Fruit fly (Drosophila melanogaster) whole organism, embryonic: Measurements from ENCODE around the gene nerfin-2.
A peak's percentile ranks its signal among the peaks of the same experiment; 100 is the strongest.

Source experiments
- CG12744 ChIP-seq: fragments of 200-800 bp; sonication (Bioruptor generic); optimal IDR thresholded peaks from 2 replicates; lab custom pipeline; 2016; ENCODE audit warnings: missing biosample characterization, missing genetic modification characterization
- CG13287 ChIP-seq: fragments of 200-800 bp; sonication (Bioruptor generic); IDR thresholded peaks from 2 replicates; pipeline ENCODE4 v1.3.6; 2022; ENCODE audit warnings: missing biosample characterization, missing genetic modification characterization; ENCODE audit not compliant: partially characterized antibody
- CG14965 ChIP-seq: fragments of 200-800 bp; sonication (Bioruptor generic); optimal IDR thresholded peaks from 2 replicates; lab custom pipeline; 2016; ENCODE audit warnings: missing biosample characterization, missing genetic modification characterization, borderline replicate concordance
- CG15073 ChIP-seq: fragments of 200-800 bp; sonication (Bioruptor generic); optimal IDR thresholded peaks from 2 replicates; lab custom pipeline; 2016; ENCODE audit warnings: missing biosample characterization, missing genetic modification characterization
- CG1602 ChIP-seq: fragments of 200-800 bp; sonication (Bioruptor generic); optimal IDR thresholded peaks from 3 replicates; lab custom pipeline; 2016; ENCODE audit warnings: missing biosample characterization, missing genetic modification characterization
- CG17328 ChIP-seq: fragments of 200-800 bp; sonication (Bioruptor generic); IDR thresholded peaks from 2 replicates; pipeline ENCODE4 v1.3.6; 2022; ENCODE audit warnings: missing biosample characterization, missing genetic modification characterization
- CG2202 ChIP-seq: fragments of 200-800 bp; sonication (Bioruptor generic); optimal IDR thresholded peaks from 2 replicates; lab custom pipeline; 2018; ENCODE audit warnings: missing biosample characterization, mild to moderate bottlenecking, missing genetic modification characterization
- CG30403 ChIP-seq: fragments of 200-800 bp; sonication (Bioruptor generic); optimal IDR thresholded peaks from 3 replicates; lab custom pipeline; 2016; ENCODE audit warnings: missing biosample characterization, missing genetic modification characterization
- CG3065 ChIP-seq: fragments of 200-800 bp; sonication (Bioruptor generic); optimal IDR thresholded peaks from 2 replicates; lab custom pipeline; 2016; ENCODE audit warnings: missing biosample characterization, missing genetic modification characterization
- CG33213 ChIP-seq: fragments of 200-800 bp; sonication (Bioruptor generic); optimal IDR thresholded peaks from 3 replicates; lab custom pipeline; 2016; ENCODE audit warnings: missing biosample characterization, missing genetic modification characterization
- CG34224 ChIP-seq: fragments of 200-800 bp; sonication (Bioruptor generic); IDR thresholded peaks from 3 replicates; pipeline ENCODE4 v1.3.6; 2022; ENCODE audit warnings: missing biosample characterization, missing genetic modification characterization; ENCODE audit not compliant: partially characterized antibody
- CG4730 ChIP-seq: fragments of 200-800 bp; sonication (Bioruptor generic); IDR thresholded peaks from 2 replicates; pipeline ENCODE4 v1.3.6; 2022; ENCODE audit warnings: missing biosample characterization, missing genetic modification characterization
- CG5245 ChIP-seq: fragments of 200-800 bp; sonication (Bioruptor generic); optimal IDR thresholded peaks from 3 replicates; lab custom pipeline; 2016; ENCODE audit warnings: missing biosample characterization, missing genetic modification characterization
- CG6254 ChIP-seq: fragments of 200-800 bp; sonication (Bioruptor generic); optimal IDR thresholded peaks from 3 replicates; lab custom pipeline; 2017; ENCODE audit warnings: mild to moderate bottlenecking, missing biosample characterization, missing genetic modification reagents, missing genetic modification characterization
- CG9609 ChIP-seq: fragments of 200-800 bp; sonication (Bioruptor generic); optimal IDR thresholded peaks from 3 replicates; lab custom pipeline; 2016; ENCODE audit warnings: missing biosample characterization, missing genetic modification characterization
- CTCF ChIP-seq: fragments of 200-800 bp; sonication (Bioruptor generic); optimal IDR thresholded peaks from 2 replicates; lab custom pipeline; 2017; ENCODE audit warnings: missing biosample characterization, mild to moderate bottlenecking, missing genetic modification characterization, moderate library complexity
- Dfd ChIP-seq, 2 experiments: fragments of >200 bp; optimal IDR thresholded peaks; 2 replicates each; lab custom pipeline; 2017; ENCODE audit warnings: missing biosample characterization in 2 of 2, missing genetic modification characterization in 2 of 2
- Dp ChIP-seq: fragments of 200-800 bp; sonication (Bioruptor generic); optimal IDR thresholded peaks from 2 replicates; lab custom pipeline; 2018; ENCODE audit warnings: missing biosample characterization, mild to moderate bottlenecking, missing genetic modification characterization, moderate library complexity
- Fer2 ChIP-seq: fragments of 200-800 bp; sonication (Bioruptor generic); optimal IDR thresholded peaks from 2 replicates; lab custom pipeline; 2018; ENCODE audit warnings: missing biosample characterization, mild to moderate bottlenecking, missing genetic modification characterization, moderate library complexity
- HmgD ChIP-seq: fragments of 200-800 bp; sonication (Bioruptor generic); optimal IDR thresholded peaks from 3 replicates; lab custom pipeline; 2016; ENCODE audit warnings: missing biosample characterization, missing genetic modification characterization
- Hmx ChIP-seq: fragments of 200-800 bp; sonication (Bioruptor generic); optimal IDR thresholded peaks from 2 replicates; lab custom pipeline; 2016; ENCODE audit warnings: missing biosample characterization, missing genetic modification characterization
- Hr39 ChIP-seq: fragments of >200 bp; optimal IDR thresholded peaks from 2 replicates; lab custom pipeline; 2017
- Vsx1 ChIP-seq: fragments of 200-800 bp; sonication (Bioruptor generic); optimal IDR thresholded peaks from 2 replicates; lab custom pipeline; 2017; ENCODE audit warnings: missing biosample characterization, mild to moderate bottlenecking, missing genetic modification characterization, missing genetic modification reagents
- ara ChIP-seq: fragments of 200-800 bp; sonication (Bioruptor generic); IDR thresholded peaks from 2 replicates; pipeline ENCODE4 v1.3.6; 2022; ENCODE audit warnings: missing biosample characterization, missing genetic modification characterization
- cato ChIP-seq: fragments of 200-800 bp; sonication (Bioruptor generic); optimal IDR thresholded peaks from 2 replicates; lab custom pipeline; 2016; ENCODE audit warnings: missing biosample characterization, missing genetic modification characterization, borderline replicate concordance
- corto ChIP-seq: fragments of 200-800 bp; sonication (Bioruptor generic); optimal IDR thresholded peaks from 2 replicates; lab custom pipeline; 2016; ENCODE audit warnings: missing biosample characterization, mild to moderate bottlenecking, missing genetic modification characterization, moderate library complexity
- da ChIP-seq: fragments of 200-800 bp; sonication (Bioruptor generic); optimal IDR thresholded peaks from 2 replicates; lab custom pipeline; 2016; ENCODE audit warnings: missing biosample characterization, missing genetic modification characterization
- ewg ChIP-seq: fragments of 200-800 bp; sonication (Bioruptor generic); optimal IDR thresholded peaks from 3 replicates; lab custom pipeline; 2017; ENCODE audit warnings: mild to moderate bottlenecking, missing biosample characterization, missing genetic modification reagents, missing genetic modification characterization
- eyg ChIP-seq: fragments of 200-800 bp; sonication (Bioruptor generic); optimal IDR thresholded peaks from 3 replicates; lab custom pipeline; 2016; ENCODE audit warnings: missing biosample characterization, missing genetic modification characterization
- gfzf ChIP-seq: fragments of 200-800 bp; sonication (Bioruptor generic); optimal IDR thresholded peaks from 2 replicates; lab custom pipeline; 2016; ENCODE audit warnings: missing biosample characterization, mild to moderate bottlenecking, missing genetic modification characterization, moderate library complexity
- gro ChIP-seq: fragments of 200-800 bp; sonication (Bioruptor generic); optimal IDR thresholded peaks from 2 replicates; lab custom pipeline; 2016; ENCODE audit warnings: missing biosample characterization, missing genetic modification characterization
- hkb ChIP-seq, 2 experiments: fragments of 200-800 bp in 1 of 2; fragments of >200 bp in 1 of 2; sonication (Bioruptor generic) in 1 of 2; IDR thresholded peaks in 1 of 2; optimal IDR thresholded peaks in 1 of 2; 2 replicates each; pipeline versions ENCODE4 v1.3.6 to Lab custom; 2017 to 2022; ENCODE audit warnings: missing biosample characterization in 1 of 2, missing genetic modification characterization in 1 of 2
- lbe ChIP-seq: fragments of 200-800 bp; sonication (Bioruptor generic); optimal IDR thresholded peaks from 2 replicates; lab custom pipeline; 2016; ENCODE audit warnings: missing biosample characterization, mild to moderate bottlenecking, missing genetic modification characterization
- mam ChIP-seq: fragments of 200-800 bp; sonication (Bioruptor generic); optimal IDR thresholded peaks from 3 replicates; lab custom pipeline; 2016; ENCODE audit warnings: missing biosample characterization, missing genetic modification characterization
- nerfin-2 ChIP-seq: fragments of 200-800 bp; sonication (Bioruptor generic); IDR thresholded peaks from 2 replicates; pipeline ENCODE4 v1.3.6; 2022; ENCODE audit warnings: missing biosample characterization, missing genetic modification characterization; ENCODE audit not compliant: partially characterized antibody
- nom ChIP-seq: fragments of 200-800 bp; sonication (Bioruptor generic); optimal IDR thresholded peaks from 2 replicates; lab custom pipeline; 2017; ENCODE audit warnings: missing biosample characterization, missing genetic modification characterization, mild to moderate bottlenecking, moderate library complexity, missing genetic modification reagents
- org-1 ChIP-seq: fragments of 200-800 bp; sonication (Bioruptor generic); optimal IDR thresholded peaks from 2 replicates; lab custom pipeline; 2017; ENCODE audit warnings: missing biosample characterization, missing genetic modification characterization
- otp ChIP-seq: fragments of 200-800 bp; sonication (Bioruptor generic); IDR thresholded peaks from 3 replicates; pipeline ENCODE4, ENCODE4 v1.3.6; 2022; ENCODE audit warnings: missing biosample characterization, missing genetic modification characterization
- pita ChIP-seq: fragments of 200-800 bp; sonication (Bioruptor generic); optimal IDR thresholded peaks from 2 replicates; lab custom pipeline; 2017; ENCODE audit warnings: missing biosample characterization, mild to moderate bottlenecking, missing genetic modification characterization
- psq ChIP-seq: fragments of 200-800 bp; sonication (Bioruptor generic); optimal IDR thresholded peaks from 2 replicates; lab custom pipeline; 2017; ENCODE audit warnings: missing biosample characterization, missing genetic modification characterization
- rib ChIP-seq: fragments of 200-800 bp; sonication (Bioruptor generic); IDR thresholded peaks from 2 replicates; pipeline ENCODE4 v1.3.6; 2022; ENCODE audit warnings: missing biosample characterization, missing genetic modification characterization
- run ChIP-seq: fragments of 200-800 bp; sonication (Bioruptor generic); optimal IDR thresholded peaks from 3 replicates; lab custom pipeline; 2018; ENCODE audit warnings: missing biosample characterization, mild to moderate bottlenecking, missing genetic modification characterization
- seq ChIP-seq: fragments of 200-800 bp; sonication (Bioruptor generic); IDR thresholded peaks from 2 replicates; pipeline ENCODE4 v1.3.6; 2022; ENCODE audit warnings: missing biosample characterization, missing genetic modification characterization
- sima ChIP-seq: fragments of 200-800 bp; sonication (Bioruptor generic); optimal IDR thresholded peaks from 2 replicates; lab custom pipeline; 2016; ENCODE audit warnings: missing biosample characterization, missing genetic modification characterization
- sna ChIP-seq: fragments of 200-800 bp; sonication (Bioruptor generic); IDR thresholded peaks from 2 replicates; pipeline ENCODE4 v1.3.6; 2022; ENCODE audit warnings: missing biosample characterization, missing genetic modification characterization; ENCODE audit not compliant: partially characterized antibody
- sob ChIP-seq: fragments of 200-800 bp; sonication (Bioruptor generic); IDR thresholded peaks from 2 replicates; pipeline ENCODE4 v1.3.6; 2022; ENCODE audit warnings: missing biosample characterization, missing genetic modification characterization
- sqz ChIP-seq: fragments of 200-800 bp; sonication (Bioruptor generic); optimal IDR thresholded peaks from 3 replicates; lab custom pipeline; 2018; ENCODE audit warnings: missing biosample characterization, mild to moderate bottlenecking, missing genetic modification characterization
- tna ChIP-seq: fragments of 200-800 bp; sonication (Bioruptor generic); IDR thresholded peaks from 2 replicates; pipeline ENCODE4 v1.3.6; 2022; ENCODE audit warnings: missing biosample characterization, missing genetic modification characterization; ENCODE audit not compliant: partially characterized antibody
- tup ChIP-seq: fragments of 200-800 bp; sonication (Bioruptor generic); optimal IDR thresholded peaks from 2 replicates; lab custom pipeline; 2016; ENCODE audit warnings: missing biosample characterization, mild to moderate bottlenecking, missing genetic modification characterization, moderate library complexity
- unpg ChIP-seq: fragments of 200-800 bp; sonication (Bioruptor generic); optimal IDR thresholded peaks from 3 replicates; lab custom pipeline; 2018; ENCODE audit warnings: missing biosample characterization, mild to moderate bottlenecking, missing genetic modification characterization, moderate library complexity
- vfl ChIP-seq: fragments of 200-800 bp; sonication (Bioruptor generic); optimal IDR thresholded peaks from 2 replicates; lab custom pipeline; 2016; ENCODE audit warnings: missing biosample characterization, missing genetic modification characterization
- wdn ChIP-seq: fragments of 200-800 bp; sonication (Bioruptor generic); IDR thresholded peaks from 2 replicates; pipeline ENCODE4 v1.3.6; 2022; ENCODE audit warnings: missing biosample characterization, missing genetic modification characterization
- yki ChIP-seq: fragments of >200 bp; optimal IDR thresholded peaks from 3 replicates; lab custom pipeline; 2018

The nerfin-2 gene

DNA sequence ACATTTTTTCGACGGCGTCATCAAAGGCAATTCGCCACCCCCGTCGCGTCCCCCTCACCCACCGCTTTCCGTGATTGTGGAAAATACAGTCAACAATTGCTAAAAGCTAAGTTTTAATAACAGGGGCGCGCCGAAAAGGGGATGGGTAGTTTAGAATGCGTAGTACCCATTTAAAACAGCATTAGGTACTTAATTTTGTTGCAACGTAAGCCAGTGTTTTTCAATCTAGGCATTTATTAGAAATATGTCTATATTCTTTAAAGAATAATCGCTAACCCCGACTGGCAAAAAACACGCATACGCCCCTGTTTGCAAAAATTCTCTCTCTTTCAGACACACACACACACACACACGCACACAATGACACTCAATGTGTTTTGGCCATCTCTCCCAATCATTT lies 14.0 kb downstream of the nerfin-2 start (continued):
- TF ChIP-seq CG6254 (no peak), ewg (no peak), yki (no peak), CG12744 (no peak), nom (GFP tag; lab: Kevin White, UChicago) (no peak), Vsx1 (GFP tag; lab: Kevin White, UChicago) (no peak), rib (peak; percentile 59), org-1 (GFP tag; lab: Kevin White, UChicago) (peak; percentile 39), Dfd (GFP tag; optimal IDR thresholded peaks at IDR 0.05; lab: Kevin White, UChicago) (no peak), vfl (peak; percentile 26), CG3065 (GFP tag; lab: Kevin White, UChicago) (no peak), sima (GFP tag; lab: Kevin White, UChicago) (no peak), nerfin-2 (GFP tag; lab: Robert Waterston, UW) (no peak), CG30403 (GFP tag; lab: Kevin White, UChicago) (peak; percentile 49), CG33213 (GFP tag; lab: Kevin White, UChicago) (no peak), ara (GFP tag; lab: Robert Waterston, UW) (no peak), eyg (GFP tag; lab: Kevin White, UChicago) (peak; percentile 9), Hr39 (lab: Kevin White, UChicago) (no peak), seq (GFP tag; lab: Robert Waterston, UW) (no peak), sna (GFP tag; lab: Robert Waterston, UW) (no peak), lbe (peak; percentile 87), mam (GFP tag; lab: Kevin White, UChicago) (peak; percentile 70), da (GFP tag; lab: Kevin White, UChicago) (no peak), CG14965 (no peak), CG4730 (GFP tag; lab: Robert Waterston, UW) (no peak), HmgD (GFP tag; lab: Kevin White, UChicago) (no peak), tna (GFP tag; lab: Robert Waterston, UW) (no peak), gro (GFP tag; lab: Kevin White, UChicago) (peak; percentile 58), CG15073 (GFP tag; lab: Kevin White, UChicago) (no peak), CTCF (GFP tag; lab: Kevin White, UChicago) (no peak), gfzf (no peak), run (tag; lab: Kevin White, UChicago) (no peak), CG17328 (GFP tag; lab: Robert Waterston, UW) (no peak), Dp (no peak), sqz (GFP tag; lab: Kevin White, UChicago) (no peak), psq (GFP tag; lab: Kevin White, UChicago) (no peak), otp (GFP tag; lab: Robert Waterston, UW) (no peak), CG34224 (no peak), CG2202 (no peak), CG13287 (no peak), cato (GFP tag; lab: Kevin White, UChicago) (no peak), CG9609 (GFP tag; lab: Kevin White, UChicago) (no peak), CG5245 (no peak), unpg (GFP tag; lab: Kevin White, UChicago) (peak; percentile 24), sob (GFP tag; lab: Robert Waterston, UW) (peak; percentile 53), pita (GFP tag; lab: Kevin White, UChicago) (no peak), wdn (GFP tag; lab: Robert Waterston, UW) (peak; percentile 70), CG1602 (no peak), Hmx (GFP tag; lab: Kevin White, UChicago) (no peak), Fer2 (tag; lab: Kevin White, UChicago) (no peak), tup (GFP tag; lab: Kevin White, UChicago) (no peak), hkb (optimal IDR thresholded peaks at IDR 0.05; lab: Kevin White, UChicago) (no peak), hkb (GFP tag; IDR thresholded peaks at IDR 0.05; lab: Robert Waterston, UW) (no peak), corto (GFP tag; lab: Kevin White, UChicago) (peak; percentile 59)
